Fruit fly (Drosophila melanogaster) ovary, adult (tissue): ENCODE measurements around the gene woc.

Experiments
- CG17801 ChIP-seq: fragments of 200-800 bp; optimal IDR thresholded peaks from 2 replicates; lab custom pipeline; 2019; ENCODE audit warnings: missing biosample characterization, mild to moderate bottlenecking, missing genetic modification characterization, moderate library complexity; ENCODE audit not compliant: partially characterized antibody

The woc gene

dm6 chr3R:27263434-27264215 is at the start of gene woc:
Gene woc (minus strand): TSS chr3R:27264055.
- TF ChIP-seq CG17801 (GFP tag; lab: Kevin White, UChicago), result peak; percentile 35

- no peak for TF ChIP-seq CG17801 (GFP tag; lab: Kevin White, UChicago)
These were observed 30.3 kb upstream of the woc start for dm6 chr3R:27294113-27294512.

dm6 chr3R:27293065-27293464 is 29.2 kb upstream of the woc start:
- no peak for TF ChIP-seq CG17801 (GFP tag; lab: Kevin White, UChicago)

dm6 chr3R:27292159-27292880 is 28.5 kb upstream of the woc start, which contains the start of gene CG3348:
Gene CG3348 (minus strand): TSS chr3R:27292209.
- TF ChIP-seq CG17801 (GFP tag; lab: Kevin White, UChicago), result no peak

dm6 chr3R:27289638-27290037 is 25.8 kb upstream of the woc start:
- no peak for TF ChIP-seq CG17801 (GFP tag; lab: Kevin White, UChicago)

dm6 chr3R:27288202-27289135 is 24.6 kb upstream of the woc start, which contains the start of the genes bigmax and Hmu:
Gene bigmax (minus strand): TSS chr3R:27288526.
Gene Hmu (plus strand): TSS chr3R:27288769.
- peak; percentile 78 for TF ChIP-seq CG17801 (GFP tag; lab: Kevin White, UChicago)

- TF ChIP-seq CG17801 (GFP tag; lab: Kevin White, UChicago), result no peak
These were observed 19.8 kb upstream of the woc start, which contains the start of gene CG3368 for dm6 chr3R:27283645-27284044. Gene CG3368 (plus strand): TSS chr3R:27283780.

dm6 chr3R:27282286-27282685 is 18.4 kb upstream of the woc start, which contains the start of gene mrt:
Gene mrt (minus strand): TSS chr3R:27282661.
- TF ChIP-seq CG17801 (GFP tag; lab: Kevin White, UChicago), result peak; percentile 61

- TF ChIP-seq CG17801 (GFP tag; lab: Kevin White, UChicago), result no peak
These were observed 17.9 kb upstream of the woc start for dm6 chr3R:27281811-27282131.

dm6 chr3R:27281022-27281810 is 17.4 kb upstream of the woc start:
- TF ChIP-seq CG17801 (GFP tag; lab: Kevin White, UChicago), result peak; percentile 76

dm6 chr3R:27279478-27279877 is 15.6 kb upstream of the woc start:
- no peak for TF ChIP-seq CG17801 (GFP tag; lab: Kevin White, UChicago)

dm6 chr3R:27274533-27275447 is 10.9 kb upstream of the woc start, which contains the start of gene CG5938:
Gene CG5938 (plus strand): TSS chr3R:27274794.
- TF ChIP-seq CG17801 (GFP tag; lab: Kevin White, UChicago), result peak; percentile 1
